Worm (Caenorhabditis elegans): Measurements from ENCODE around the gene T15B7.1.

Gene T15B7.1

DNA sequence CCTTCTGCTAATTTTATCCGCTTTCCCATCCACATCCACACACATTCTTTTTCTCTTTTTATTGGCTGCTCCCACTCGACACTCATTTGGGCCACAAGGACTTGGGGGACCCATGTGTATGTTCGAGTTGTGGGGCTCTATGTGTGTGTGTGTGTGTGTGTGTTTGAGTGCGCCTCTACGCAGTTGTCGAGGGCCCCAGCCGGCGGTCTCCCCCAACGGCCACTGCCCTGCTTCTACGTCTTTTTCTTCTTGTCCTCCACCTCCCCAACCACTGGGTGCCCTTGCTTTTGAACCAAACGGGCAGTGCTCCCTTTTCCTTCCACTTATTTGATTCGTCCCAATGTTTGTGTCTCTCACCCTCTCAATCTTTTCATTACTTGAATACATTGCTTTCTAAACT, 38.1 kb downstream of the T15B7.1 start (continued):
- TF ChIP-seq hif-1 (tag; optimal IDR thresholded peaks at IDR 0.05) (peak in 1 of 2 experiments; percentile 11), vab-7 (GFP tag; IDR thresholded peaks at IDR 0.05) (0 out of 2 replicates have a peak, but pooled peaks have one; percentile 20), hmg-1.1 (GFP tag; IDR thresholded peaks at IDR 0.05) (peak; percentile 69), unc-39 (tag; optimal IDR thresholded peaks at IDR 0.05) (no peak)

- TF ChIP-seq duxl-1 (tag; optimal IDR thresholded peaks at IDR 0.05; ENCODE audit: poor library complexity) (no peak), jun-1 (tag; optimal IDR thresholded peaks at IDR 0.05) (no peak), tag-97 (GFP tag; IDR thresholded peaks at IDR 0.05) (no peak), mdt-29 (GFP tag; IDR thresholded peaks at IDR 0.05) (no peak), hif-1 (tag; optimal IDR thresholded peaks at IDR 0.05) (no peak), F37D6.2 (tag; optimal IDR thresholded peaks at IDR 0.05) (no peak), nhr-102 (tag; optimal IDR thresholded peaks at IDR 0.05) (no peak), ceh-82 (tag; optimal IDR thresholded peaks at IDR 0.05) (no peak), hlh-30 (tag; optimal IDR thresholded peaks at IDR 0.05; ENCODE audit: insufficient read depth) (no peak), pha-4 (GFP tag; IDR thresholded peaks at IDR 0.05) (no peak), pha-4 (tag; optimal IDR thresholded peaks at IDR 0.05) (no peak), ceh-32 (tag; optimal IDR thresholded peaks at IDR 0.05; ENCODE audit: poor library complexity) (no peak), unc-130 (GFP tag; optimal IDR thresholded peaks at IDR 0.05) (no peak), ctbp-1 (GFP tag; IDR thresholded peaks at IDR 0.05) (no peak), F26F4.8 (GFP tag; conservative IDR thresholded peaks at IDR 0.05) (no peak), egl-43 (GFP tag; IDR thresholded peaks at IDR 0.05) (no peak), arid-1 (GFP tag; conservative IDR thresholded peaks at IDR 0.05) (no peak), pqm-1 (tag; optimal IDR thresholded peaks at IDR 0.05) (no peak), lin-1 (GFP tag; IDR thresholded peaks at IDR 0.05) (no peak), aly-2 (tag; optimal IDR thresholded peaks at IDR 0.05) (no peak), skn-1 (tag; optimal IDR thresholded peaks at IDR 0.05) (no peak)
These were observed 38.5 kb downstream of the T15B7.1 start, which contains the start of gene unc-70 for ce11 chrV:6881038-6881437. Gene unc-70 (plus strand): TSS chrV:6881338.

ce11 chrV:6881735-6882134, 39.2 kb downstream of the T15B7.1 start:
- no peak for TF ChIP-seq ceh-82 (tag; optimal IDR thresholded peaks at IDR 0.05)
- no peak for TF ChIP-seq zip-11 (GFP tag; IDR thresholded peaks at IDR 0.05)
- TF ChIP-seq hlh-30 (tag; optimal IDR thresholded peaks at IDR 0.05; ENCODE audit: insufficient read depth) = no peak
- TF ChIP-seq pqm-1 (tag; optimal IDR thresholded peaks at IDR 0.05) = peak; percentile 72
- peak; percentile 14 for TF ChIP-seq dve-1 (tag; optimal IDR thresholded peaks at IDR 0.05; ENCODE audit: insufficient read depth)
- no peak for TF ChIP-seq aha-1 (tag)
- TF ChIP-seq lin-39 (tag; optimal IDR thresholded peaks at IDR 0.05) = no peak
- no peak for TF ChIP-seq fos-1 (tag; optimal IDR thresholded peaks at IDR 0.05)
- TF ChIP-seq daf-16 (GFP tag; optimal IDR thresholded peaks at IDR 0.05) = no peak
- TF ChIP-seq daf-16 (tag; optimal IDR thresholded peaks at IDR 0.05) = peak; percentile 79
- no peak for TF ChIP-seq madf-9 (GFP tag; conservative IDR thresholded peaks at IDR 0.05)
- peak; percentile 30 for TF ChIP-seq hlh-11 (tag; optimal IDR thresholded peaks at IDR 0.05)
- TF ChIP-seq hmg-1.1 (GFP tag; IDR thresholded peaks at IDR 0.05) = no peak
- peak; percentile 31; the same call in 1 of the 2 replicates for TF ChIP-seq dmd-6 (GFP tag; IDR thresholded peaks at IDR 0.05)
- TF ChIP-seq lsy-2 (tag; optimal IDR thresholded peaks at IDR 0.05) = no peak
- no peak for TF ChIP-seq jun-1 (tag; optimal IDR thresholded peaks at IDR 0.05)
- TF ChIP-seq nhr-28 (tag; optimal IDR thresholded peaks at IDR 0.05) = peak; percentile 55
- no peak for TF ChIP-seq mes-2 (tag; optimal IDR thresholded peaks at IDR 0.05; ENCODE audit: poor library complexity, severe bottlenecking)
